Worm (Caenorhabditis elegans) whole organism, L1 larva: ENCODE results near the gene slc-17.3.

Experiments used
- C16A3.4 ChIP-seq: fragments of 150-350 bp; optimal IDR thresholded peaks from 2 replicates; lab custom pipeline; 2014; ENCODE audit warnings: missing biosample characterization, missing genetic modification characterization
- blmp-1 ChIP-seq: fragments of 150-350 bp; optimal IDR thresholded peaks from 2 replicates; lab custom pipeline; 2014; ENCODE audit warnings: missing biosample characterization, missing genetic modification characterization
- ceh-8 ChIP-seq: fragments of 200-800 bp; sonication (Bioruptor generic); optimal IDR thresholded peaks from 2 replicates; lab custom pipeline; 2018; ENCODE audit warnings: mild to moderate bottlenecking, missing genetic modification characterization, moderate library complexity, missing compliant biosample characterization
- ceh-90 ChIP-seq: sonication (generic microtip); optimal IDR thresholded peaks from 2 replicates; lab custom pipeline; 2016; ENCODE audit warnings: missing genetic modification characterization, missing compliant biosample characterization
- dsc-1 ChIP-seq: sonication (generic microtip); optimal IDR thresholded peaks from 2 replicates; lab custom pipeline; 2016; ENCODE audit warnings: mild to moderate bottlenecking, missing genetic modification characterization, missing compliant biosample characterization
- egl-13 ChIP-seq: sonication (generic microtip); optimal IDR thresholded peaks from 2 replicates; lab custom pipeline; 2016; ENCODE audit warnings: missing genotype, missing genetic modification reagents, missing genetic modification characterization, missing compliant biosample characterization
- egl-27 ChIP-seq, 2 experiments: fragments of 150-350 bp in 1 of 2; sonication (generic microtip); optimal IDR thresholded peaks; 3 replicates each; lab custom pipeline; 2017 to 2018; ENCODE audit warnings: missing biosample characterization in 2 of 2, missing genetic modification characterization in 2 of 2, missing genetic modification reagents in 2 of 2
- elt-2 ChIP-seq: sonication (generic microtip); optimal IDR thresholded peaks from 2 replicates; lab custom pipeline; 2016; ENCODE audit warnings: missing genetic modification characterization, mild to moderate bottlenecking, inconsistent platforms, missing compliant biosample characterization, missing genetic modification reagents
- fkh-4 ChIP-seq: sonication (generic microtip); optimal IDR thresholded peaks from 2 replicates; lab custom pipeline; 2016; ENCODE audit warnings: missing compliant biosample characterization, missing genetic modification characterization, borderline replicate concordance
- fkh-8 ChIP-seq: sonication (generic microtip); optimal IDR thresholded peaks from 2 replicates; lab custom pipeline; 2016; ENCODE audit warnings: mild to moderate bottlenecking, missing genetic modification characterization, missing compliant biosample characterization
- grh-1 ChIP-seq: fragments of 200-800 bp; sonication (Bioruptor generic); IDR thresholded peaks from 2 replicates; pipeline ENCODE4 v1.3.6; 2022; ENCODE audit warnings: missing genetic modification reagents, missing genetic modification characterization, missing compliant biosample characterization
- isw-1 ChIP-seq: fragments of 200-800 bp; sonication (Bioruptor generic); IDR thresholded peaks from 2 replicates; pipeline ENCODE4 v1.3.6; 2022; ENCODE audit warnings: missing genetic modification characterization, missing compliant biosample characterization
- lin-15B ChIP-seq: fragments of 150-350 bp; sonication (generic microtip); optimal IDR thresholded peaks from 3 replicates; lab custom pipeline; 2014; ENCODE audit warnings: missing biosample characterization, missing genetic modification characterization
- lsy-2 ChIP-seq, 2 experiments: fragments of 150-350 bp; optimal IDR thresholded peaks; 2 replicates each; lab custom pipeline; 2014; ENCODE audit warnings: missing biosample characterization in 2 of 2, missing genetic modification characterization in 2 of 2
- mab-9 ChIP-seq: fragments of 200-800 bp; sonication (Bioruptor generic); IDR thresholded peaks from 2 replicates; pipeline ENCODE4 v1.3.6; 2022; ENCODE audit warnings: missing genetic modification reagents, missing genetic modification characterization, missing compliant biosample characterization
- mdl-1 ChIP-seq, 2 experiments: fragments of 150-350 bp; optimal IDR thresholded peaks; 2 replicates each; lab custom pipeline; 2014 to 2017; ENCODE audit warnings: missing biosample characterization in 2 of 2, missing genetic modification characterization in 2 of 2, inconsistent platforms in 1 of 2
- nhr-11 ChIP-seq: fragments of 150-350 bp; optimal IDR thresholded peaks from 2 replicates; lab custom pipeline; 2014; ENCODE audit warnings: missing biosample characterization, missing genetic modification characterization
- nhr-19 ChIP-seq: fragments of 200-800 bp; sonication (Bioruptor generic); conservative IDR thresholded peaks from 2 replicates; pipeline ENCODE4 v1.3.6; 2022; ENCODE audit warnings: missing genetic modification characterization, missing compliant biosample characterization
- nhr-20 ChIP-seq: sonication (generic microtip); optimal IDR thresholded peaks from 2 replicates; lab custom pipeline; 2016; ENCODE audit warnings: mild to moderate bottlenecking, missing genetic modification characterization, missing compliant biosample characterization
- nhr-237 ChIP-seq: fragments of 150-350 bp; optimal IDR thresholded peaks from 2 replicates; lab custom pipeline; 2014; ENCODE audit warnings: missing biosample characterization, missing genetic modification characterization
- nhr-28 ChIP-seq: fragments of 150-350 bp; optimal IDR thresholded peaks from 2 replicates; lab custom pipeline; 2014; ENCODE audit warnings: missing biosample characterization, missing genetic modification characterization
- nhr-47 ChIP-seq: sonication (generic microtip); optimal IDR thresholded peaks from 2 replicates; lab custom pipeline; 2016; ENCODE audit warnings: mild to moderate bottlenecking, missing genetic modification characterization, moderate library complexity, missing compliant biosample characterization
- nhr-71 ChIP-seq: sonication (generic microtip); optimal IDR thresholded peaks from 2 replicates; lab custom pipeline; 2016; ENCODE audit warnings: mild to moderate bottlenecking, missing genetic modification characterization, moderate library complexity, missing compliant biosample characterization
- nhr-77 ChIP-seq: fragments of 150-350 bp; optimal IDR thresholded peaks from 2 replicates; lab custom pipeline; 2014; ENCODE audit warnings: missing biosample characterization, missing genetic modification characterization
- nhr-90 ChIP-seq: sonication (generic microtip); optimal IDR thresholded peaks from 2 replicates; lab custom pipeline; 2016; ENCODE audit warnings: mild to moderate bottlenecking, missing genetic modification characterization, missing compliant biosample characterization; ENCODE audit not compliant: poor library complexity
- pax-3 ChIP-seq: fragments of 200-800 bp; sonication (Bioruptor generic); optimal IDR thresholded peaks from 2 replicates; lab custom pipeline; 2018; ENCODE audit warnings: mild to moderate bottlenecking, missing genetic modification characterization, moderate library complexity, missing compliant biosample characterization
- rnt-1 ChIP-seq: sonication (generic microtip); optimal IDR thresholded peaks from 2 replicates; lab custom pipeline; 2016; ENCODE audit warnings: mild to moderate bottlenecking, missing genetic modification characterization, moderate library complexity, missing compliant biosample characterization
- snpc-4 ChIP-seq: fragments of 150-350 bp; optimal IDR thresholded peaks from 2 replicates; lab custom pipeline; 2014; ENCODE audit warnings: missing biosample characterization, missing genetic modification characterization
- snu-23 ChIP-seq: sonication (generic microtip); optimal IDR thresholded peaks from 2 replicates; lab custom pipeline; 2016; ENCODE audit warnings: missing genetic modification characterization, missing compliant biosample characterization
- sox-4 ChIP-seq: sonication (generic microtip); optimal IDR thresholded peaks from 2 replicates; lab custom pipeline; 2016; ENCODE audit warnings: missing genetic modification characterization, missing compliant biosample characterization
- tbx-2 ChIP-seq: sonication (generic microtip); optimal IDR thresholded peaks from 2 replicates; lab custom pipeline; 2016; ENCODE audit warnings: missing genetic modification characterization, missing compliant biosample characterization
- tlp-1 ChIP-seq: fragments of 150-350 bp; optimal IDR thresholded peaks from 2 replicates; lab custom pipeline; 2014; ENCODE audit warnings: missing biosample characterization, missing genetic modification characterization
- unc-86 ChIP-seq: sonication (generic microtip); optimal IDR thresholded peaks from 2 replicates; lab custom pipeline; 2016; ENCODE audit warnings: missing genetic modification characterization, missing compliant biosample characterization
- vab-15 ChIP-seq: sonication (generic microtip); optimal IDR thresholded peaks from 2 replicates; lab custom pipeline; 2017; ENCODE audit warnings: missing genotype, mild to moderate bottlenecking, missing genetic modification characterization, missing compliant biosample characterization
- zag-1 ChIP-seq: fragments of 150-350 bp; optimal IDR thresholded peaks from 2 replicates; lab custom pipeline; 2014; ENCODE audit warnings: missing biosample characterization, missing genetic modification characterization
- zip-4 ChIP-seq: fragments of 200-800 bp; sonication (Bioruptor generic); optimal IDR thresholded peaks from 2 replicates; lab custom pipeline; 2018; ENCODE audit warnings: mild to moderate bottlenecking, missing genetic modification characterization, moderate library complexity, missing compliant biosample characterization
- ztf-11 ChIP-seq, 2 experiments: sonication (generic microtip); optimal IDR thresholded peaks; 2 replicates each; lab custom pipeline; 2016 to 2017; ENCODE audit warnings: missing genetic modification characterization in 2 of 2, missing biosample characterization in 1 of 2, missing compliant biosample characterization in 1 of 2

The slc-17.3 gene

DNA sequence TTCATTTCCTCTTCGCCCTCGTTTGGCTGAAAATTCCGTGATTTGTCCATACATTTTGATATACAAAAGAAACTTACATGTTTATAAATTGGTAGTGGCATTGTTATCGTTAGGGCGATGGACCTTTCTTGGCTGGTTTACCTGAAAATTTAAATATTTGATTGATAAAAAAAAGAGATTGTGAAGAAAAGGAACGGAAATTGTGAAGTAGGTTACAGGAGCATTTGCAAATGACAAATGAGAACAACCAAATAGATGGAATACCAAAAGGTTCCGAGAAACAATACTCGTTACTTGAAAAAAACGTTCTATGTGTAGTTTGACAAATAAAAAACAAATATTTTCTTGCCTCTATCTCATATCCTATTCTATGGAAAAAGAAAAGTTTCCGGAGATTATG is 21.6 kb downstream of the slc-17.3 start, which contains the start of gene ZK652.8:
Gene ZK652.8 (minus strand): TSS at position 101 of the 400 bp plus-strand sequence.
- TF ChIP-seq zag-1 (tag; lab: Kevin White, UChicago) (no peak), snu-23 (GFP tag; lab: Kevin White, UChicago) (no peak)
- TF ChIP-seq, all 84 proteins: peak for 0

ce11 chrIII:7838907-7839642 is 26.0 kb downstream of the slc-17.3 start, which contains the start of gene ceh-23:
Gene ceh-23, plus strand, starts transcription at chrIII:7839592.
- TF ChIP-seq nhr-47 (tag; lab: Kevin White, UChicago) = peak; percentile 57
- no peak for TF ChIP-seq elt-2
- TF ChIP-seq dsc-1 (tag; lab: Kevin White, UChicago) = peak; percentile 96
- TF ChIP-seq egl-13 (tag; lab: Kevin White, UChicago) = peak; percentile 38
- no peak for TF ChIP-seq rnt-1 (tag; lab: Kevin White, UChicago)
- peak; percentile 76 for TF ChIP-seq pax-3 (tag; lab: Kevin White, UChicago)
- peak; percentile 38 for TF ChIP-seq nhr-71 (tag; lab: Kevin White, UChicago)
- TF ChIP-seq unc-86 (tag; lab: Kevin White, UChicago) = no peak
- no peak for TF ChIP-seq tbx-2 (tag; lab: Kevin White, UChicago)
- TF ChIP-seq lsy-2 (tag; optimal IDR thresholded peaks at IDR 0.05; lab: Kevin White, UChicago) = peak in 1 of 2 experiments; percentile 2
- no peak for TF ChIP-seq vab-15 (tag; lab: Kevin White, UChicago)
- peak; percentile 61 for TF ChIP-seq fkh-8
- TF ChIP-seq C16A3.4 = no peak
- no peak for TF ChIP-seq egl-27 (tag; optimal IDR thresholded peaks at IDR 0.05; lab: Kevin White, UChicago)
- TF ChIP-seq sox-4 (tag; lab: Kevin White, UChicago) = peak; percentile 14
- no peak for TF ChIP-seq ceh-90 (tag; lab: Kevin White, UChicago)
- peak; percentile 16 for TF ChIP-seq nhr-20 (tag; lab: Kevin White, UChicago)
- no peak for TF ChIP-seq mdl-1 (tag; optimal IDR thresholded peaks at IDR 0.05; lab: Kevin White, UChicago)
- TF ChIP-seq ceh-8 (GFP tag; lab: Kevin White, UChicago) = peak; percentile 43
- TF ChIP-seq nhr-11 (tag; lab: Kevin White, UChicago) = peak; percentile 29

DNA sequence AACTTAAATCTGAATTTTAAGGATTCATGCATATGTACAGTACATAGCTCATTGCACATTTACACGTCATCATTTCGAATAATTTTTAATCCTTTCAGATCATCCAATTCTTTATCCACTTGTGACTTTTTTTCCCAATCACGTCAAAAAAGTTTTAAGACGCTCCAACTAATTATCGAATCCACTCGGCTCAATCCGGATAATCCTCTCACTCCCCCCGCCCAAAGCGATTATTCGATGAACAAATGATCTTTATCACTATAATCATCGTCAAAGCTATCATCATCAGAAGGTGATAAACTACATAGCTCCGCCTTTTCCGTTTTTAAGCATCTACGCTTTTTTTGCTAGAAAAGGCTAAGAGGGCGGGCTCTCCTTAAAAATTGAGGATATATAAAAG is 27.5 kb downstream of the slc-17.3 start:
- peak; percentile 32 for TF ChIP-seq nhr-47 (tag; lab: Kevin White, UChicago)
- no peak for TF ChIP-seq snu-23 (GFP tag; lab: Kevin White, UChicago)
- TF ChIP-seq isw-1 (GFP tag; lab: Robert Waterston, UW) = no peak
- TF ChIP-seq nhr-19 = no peak
- no peak for TF ChIP-seq blmp-1 (tag; lab: Kevin White, UChicago)
- no peak for TF ChIP-seq nhr-28 (tag; lab: Kevin White, UChicago)
- no peak for TF ChIP-seq snpc-4
- no peak for TF ChIP-seq mab-9 (GFP tag; lab: Robert Waterston, UW)
- no peak for TF ChIP-seq lin-15B (tag; lab: Kevin White, UChicago)
- no peak for TF ChIP-seq grh-1
- TF ChIP-seq nhr-237 (tag; lab: Kevin White, UChicago) = no peak
- peak; percentile 31 for TF ChIP-seq egl-13 (tag; lab: Kevin White, UChicago)
- peak; percentile 51 for TF ChIP-seq sox-4 (tag; lab: Kevin White, UChicago)
- TF ChIP-seq nhr-77 (tag; lab: Kevin White, UChicago) = no peak
- peak; percentile 97 for TF ChIP-seq dsc-1 (tag; lab: Kevin White, UChicago)
- no peak for TF ChIP-seq ztf-11 (tag; optimal IDR thresholded peaks at IDR 0.05; lab: Kevin White, UChicago)
- no peak for TF ChIP-seq nhr-90 (tag; lab: Kevin White, UChicago)
- TF ChIP-seq tlp-1 (tag; lab: Kevin White, UChicago) = no peak
- peak; percentile 5 for TF ChIP-seq nhr-71 (tag; lab: Kevin White, UChicago)
- no peak for TF ChIP-seq zip-4 (GFP tag; lab: Kevin White, UChicago)
- TF ChIP-seq fkh-8 = peak; percentile 20
- peak; percentile 77 for TF ChIP-seq pax-3 (tag; lab: Kevin White, UChicago)
- peak; percentile 2 for TF ChIP-seq fkh-4
- TF ChIP-seq, all 84 proteins: peak for 8
